Fruit fly (Drosophila melanogaster) whole organism: Measurements from ENCODE around the gene CG33489.

Source experiments
- CG8478 ChIP-seq: fragments of >200 bp; optimal IDR thresholded peaks from 2 replicates; lab custom pipeline; 2018; ENCODE audit warnings: inconsistent platforms
- Dll ChIP-seq: fragments of >200 bp; optimal IDR thresholded peaks from 2 replicates; lab custom pipeline; 2017
- EcR ChIP-seq, 2 experiments: fragments of >200 bp; optimal IDR thresholded peaks; 2 replicates each; lab custom pipeline; 2017; ENCODE audit warnings: missing biosample characterization in 2 of 2, missing genetic modification characterization in 2 of 2, missing genetic modification reagents in 2 of 2
- pan ChIP-seq: fragments of >200 bp; optimal IDR thresholded peaks from 2 replicates; lab custom pipeline; 2017
- psq ChIP-seq: fragments of >200 bp; optimal IDR thresholded peaks from 2 replicates; lab custom pipeline; 2017

DNA sequence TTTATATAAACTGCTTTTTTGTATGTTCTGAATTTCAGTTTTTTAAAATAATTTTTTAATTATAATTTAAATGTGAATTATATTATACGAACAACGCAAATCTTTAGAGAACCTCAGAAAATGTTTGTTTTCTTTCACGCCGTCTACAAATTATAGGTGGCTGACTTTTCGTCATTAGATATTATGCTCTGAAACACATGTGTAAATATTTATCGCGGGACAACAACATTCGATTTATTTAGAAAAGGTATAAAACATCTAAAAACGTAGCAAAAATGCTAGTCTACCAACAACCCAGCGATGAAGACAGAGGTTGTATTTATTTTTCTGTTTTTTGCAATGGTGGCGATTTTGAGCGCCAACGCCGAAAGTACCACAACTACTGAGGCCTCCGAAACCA is 33.0 kb upstream of the CG33489 start, which contains the start of gene CG42832:
- TF ChIP-seq Dll (no peak), EcR (GFP tag; optimal IDR thresholded peaks at IDR 0.05; lab: Kevin White, UChicago) (no peak), CG8478 (lab: Kevin White, UChicago) (no peak), psq (lab: Kevin White, UChicago) (no peak), pan (no peak)
